Fruit fly (Drosophila melanogaster) whole organism, prepupa: ENCODE data around the gene CG34298.
A peak's percentile ranks its signal among the peaks of the same experiment; 100 is the strongest.

Source experiments
- CG11762 ChIP-seq: fragments of 200-800 bp; sonication (Bioruptor generic); optimal IDR thresholded peaks from 3 replicates; lab custom pipeline; 2016; ENCODE audit warnings: missing biosample characterization, missing genetic modification characterization; ENCODE audit not compliant: insufficient read depth
- CG3032 ChIP-seq: fragments of 200-800 bp; optimal IDR thresholded peaks from 2 replicates; lab custom pipeline; 2019; ENCODE audit warnings: missing biosample characterization, mild to moderate bottlenecking, missing genetic modification characterization, moderate library complexity
- CG3919 ChIP-seq: fragments of 200-800 bp; sonication (Bioruptor generic); optimal IDR thresholded peaks from 3 replicates; lab custom pipeline; 2016; ENCODE audit warnings: missing biosample characterization, missing genetic modification characterization
- CG6163 ChIP-seq: fragments of 200-800 bp; sonication (Bioruptor generic); IDR thresholded peaks from 3 replicates; pipeline ENCODE4 v1.3.6; 2022; ENCODE audit warnings: missing biosample characterization, missing genetic modification characterization
- CG6854 ChIP-seq: fragments of 200-800 bp; sonication (Bioruptor generic); optimal IDR thresholded peaks from 2 replicates; lab custom pipeline; 2017; ENCODE audit warnings: missing biosample characterization, mild to moderate bottlenecking, missing genetic modification characterization
- Gug ChIP-seq: fragments of 200-800 bp; sonication (Bioruptor generic); IDR thresholded peaks from 2 replicates; pipeline ENCODE4 v1.3.6; 2022; ENCODE audit warnings: missing biosample characterization, missing genetic modification characterization
- dac ChIP-seq: fragments of 200-800 bp; sonication (Bioruptor generic); optimal IDR thresholded peaks from 2 replicates; lab custom pipeline; 2017; ENCODE audit warnings: missing biosample characterization, mild to moderate bottlenecking, missing genetic modification characterization
- eg ChIP-seq: fragments of 200-800 bp; sonication (Bioruptor generic); IDR thresholded peaks from 3 replicates; pipeline ENCODE4 v1.3.6; 2022; ENCODE audit warnings: missing biosample characterization, missing genetic modification characterization

dm6 chr3R:30013909-30014308, 14.3 kb downstream of the CG34298 start:
- TF ChIP-seq CG11762 (no peak), CG3032 (tag; lab: Kevin White, UChicago) (no peak), CG3919 (peak; percentile 59), Gug (GFP tag; lab: Robert Waterston, UW) (no peak), eg (no peak), CG6854 (GFP tag; lab: Kevin White, UChicago) (peak; percentile 85), dac (no peak), CG6163 (GFP tag; lab: Robert Waterston, UW) (no peak; the same call in 2 of the 3 replicates)
